Comparison of ENCODE assay signal across 2 fruit fly cellular contexts in genomic region chr3L:12643820-12644744, dm6.
A peak's percentile ranks its signal among the peaks of the same experiment; 100 is the strongest.
TF ChIP-seq lines count a peak whose summit lies in the region.

No protein-coding gene starts in this region.

TF ChIP-seq in whole organism, embryonic, 481 proteins besides CTCF, POLR2A, EP300 and RAD21 (continued from another document and continues in another):
- peak; percentile 5 for TF ChIP-seq caup (GFP tag; optimal IDR thresholded peaks at IDR 0.05; lab: Kevin White, UChicago; ENCODE audit: severe bottlenecking)
- peak; percentile 30 for TF ChIP-seq ind (GFP tag; optimal IDR thresholded peaks at IDR 0.05; lab: Kevin White, UChicago)
- peak; percentile 41; the same call in 1 of the 2 replicates for TF ChIP-seq CG10366 (GFP tag; IDR thresholded peaks at IDR 0.05; lab: Robert Waterston, UW)
- TF ChIP-seq Asciz (GFP tag; optimal IDR thresholded peaks at IDR 0.05; lab: Kevin White, UChicago) = peak; percentile 50
- TF ChIP-seq salm (tag; optimal IDR thresholded peaks at IDR 0.05; lab: Kevin White, UChicago) = peak; percentile 32
- TF ChIP-seq CG30403 (GFP tag; optimal IDR thresholded peaks at IDR 0.05; lab: Kevin White, UChicago) = peak; percentile 56
- peak; percentile 74 for TF ChIP-seq dmrt99B (tag; optimal IDR thresholded peaks at IDR 0.05; lab: Kevin White, UChicago)
- peak; percentile 62 for TF ChIP-seq zen (tag; optimal IDR thresholded peaks at IDR 0.05; lab: Kevin White, UChicago)
- TF ChIP-seq MTF-1 (GFP tag; optimal IDR thresholded peaks at IDR 0.05; lab: Kevin White, UChicago; ENCODE audit: borderline replicate concordance) = no peak
- TF ChIP-seq CG11247 (GFP tag; IDR thresholded peaks at IDR 0.05; lab: Robert Waterston, UW) = no peak
- TF ChIP-seq HLH3B (GFP tag; IDR thresholded peaks at IDR 0.05; lab: Robert Waterston, UW) = peak; percentile 46
- no peak for TF ChIP-seq da (GFP tag; optimal IDR thresholded peaks at IDR 0.05; lab: Kevin White, UChicago)
- TF ChIP-seq lab (GFP tag; optimal IDR thresholded peaks at IDR 0.05; lab: Kevin White, UChicago) = peak; percentile 32
- peak; percentile 26 for TF ChIP-seq CG30020 (tag; optimal IDR thresholded peaks at IDR 0.05; lab: Kevin White, UChicago)
- TF ChIP-seq CG7987 (GFP tag; optimal IDR thresholded peaks at IDR 0.05; lab: Kevin White, UChicago) = no peak
- TF ChIP-seq CG3407 (GFP tag; optimal IDR thresholded peaks at IDR 0.05; lab: Kevin White, UChicago) = peak; percentile 39
- TF ChIP-seq CG12104 (GFP tag; optimal IDR thresholded peaks at IDR 0.05; lab: Kevin White, UChicago) = peak; percentile 47
- TF ChIP-seq z (GFP tag; IDR thresholded peaks at IDR 0.05; lab: Robert Waterston, UW) = no peak
- peak; percentile 19 for TF ChIP-seq CG16815 (GFP tag; optimal IDR thresholded peaks at IDR 0.05; lab: Kevin White, UChicago)
- no peak for TF ChIP-seq CG8290 (GFP tag; optimal IDR thresholded peaks at IDR 0.05; lab: Kevin White, UChicago)
- no peak for TF ChIP-seq CG8290 (tag; optimal IDR thresholded peaks at IDR 0.05; lab: Kevin White, UChicago)
- TF ChIP-seq CG13296 (GFP tag; optimal IDR thresholded peaks at IDR 0.05; lab: Kevin White, UChicago) = peak; percentile 19
- peak; percentile 38 for TF ChIP-seq tin (GFP tag; optimal IDR thresholded peaks at IDR 0.05; lab: Kevin White, UChicago)
- peak; percentile 70 for TF ChIP-seq CG9727 (GFP tag; optimal IDR thresholded peaks at IDR 0.05; lab: Kevin White, UChicago)
- peak; percentile 87 for TF ChIP-seq grn (GFP tag; optimal IDR thresholded peaks at IDR 0.05; lab: Kevin White, UChicago)
- TF ChIP-seq CG13775 (GFP tag; optimal IDR thresholded peaks at IDR 0.05; lab: Kevin White, UChicago) = peak; percentile 25
- peak; percentile 44 for TF ChIP-seq Deaf1 (tag; optimal IDR thresholded peaks at IDR 0.05; lab: Kevin White, UChicago)
- TF ChIP-seq CG6689 (GFP tag; IDR thresholded peaks at IDR 0.05; lab: Robert Waterston, UW) = peak; percentile 31
- TF ChIP-seq croc (GFP tag; conservative IDR thresholded peaks at IDR 0.05; lab: Robert Waterston, UW) = peak; percentile 57; the same call in 1 of the 3 replicates
- TF ChIP-seq CG17328 (GFP tag; IDR thresholded peaks at IDR 0.05; lab: Robert Waterston, UW) = peak; percentile 40; the same call in 1 of the 2 replicates
- TF ChIP-seq CG4820 (GFP tag; optimal IDR thresholded peaks at IDR 0.05; lab: Kevin White, UChicago) = peak; percentile 59
- no peak for TF ChIP-seq emc (GFP tag; optimal IDR thresholded peaks at IDR 0.05; lab: Kevin White, UChicago)
- TF ChIP-seq CG1602 (GFP tag; optimal IDR thresholded peaks at IDR 0.05; lab: Kevin White, UChicago) = peak; percentile 38
- no peak for TF ChIP-seq Myb (GFP tag; optimal IDR thresholded peaks at IDR 0.05; lab: Kevin White, UChicago)
- TF ChIP-seq lola (GFP tag; optimal IDR thresholded peaks at IDR 0.05; lab: Kevin White, UChicago) = peak in 1 of 3 experiments; percentile 81
- TF ChIP-seq Blimp-1 (GFP tag; optimal IDR thresholded peaks at IDR 0.05; lab: Kevin White, UChicago) = peak; percentile 73
- peak; percentile 38; the same call in 1 of the 2 replicates for TF ChIP-seq ara (GFP tag; IDR thresholded peaks at IDR 0.05; lab: Robert Waterston, UW)
- TF ChIP-seq CG1792 (GFP tag; optimal IDR thresholded peaks at IDR 0.05; lab: Kevin White, UChicago) = no peak
- no peak for TF ChIP-seq kay (GFP tag; optimal IDR thresholded peaks at IDR 0.05; lab: Kevin White, UChicago)
- peak; percentile 24 for TF ChIP-seq CG1233 (GFP tag; optimal IDR thresholded peaks at IDR 0.05; lab: Kevin White, UChicago)
- no peak for TF ChIP-seq yki (optimal IDR thresholded peaks at IDR 0.05; lab: Kevin White, UChicago)
- TF ChIP-seq CG2875 (GFP tag; optimal IDR thresholded peaks at IDR 0.05; lab: Kevin White, UChicago) = peak; percentile 44
- TF ChIP-seq CG18599 (GFP tag; optimal IDR thresholded peaks at IDR 0.05; lab: Kevin White, UChicago) = no peak
- TF ChIP-seq Eip74EF (GFP tag; optimal IDR thresholded peaks at IDR 0.05; lab: Kevin White, UChicago) = peak in 1 of 2 experiments; percentile 63
- peak in 1 of 2 experiments; percentile 65 for TF ChIP-seq bsh (GFP tag; optimal IDR thresholded peaks at IDR 0.05; lab: Kevin White, UChicago)
- peak; percentile 8 for TF ChIP-seq sqz (GFP tag; optimal IDR thresholded peaks at IDR 0.05; lab: Kevin White, UChicago)
- peak; percentile 38 for TF ChIP-seq Six4 (GFP tag; optimal IDR thresholded peaks at IDR 0.05; lab: Kevin White, UChicago)
- TF ChIP-seq CG18764 (GFP tag; optimal IDR thresholded peaks at IDR 0.05; lab: Kevin White, UChicago) = peak; percentile 12
- TF ChIP-seq Nf-YB (GFP tag; optimal IDR thresholded peaks at IDR 0.05; lab: Kevin White, UChicago) = peak; percentile 87
- peak; percentile 49 for TF ChIP-seq CG17359 (tag; optimal IDR thresholded peaks at IDR 0.05; lab: Kevin White, UChicago)
- TF ChIP-seq abd-A (tag; optimal IDR thresholded peaks at IDR 0.05; lab: Kevin White, UChicago) = peak; percentile 81
- peak; percentile 71 for TF ChIP-seq trem (tag; optimal IDR thresholded peaks at IDR 0.05; lab: Kevin White, UChicago)
- TF ChIP-seq unpg (GFP tag; optimal IDR thresholded peaks at IDR 0.05; lab: Kevin White, UChicago) = peak; percentile 69
- TF ChIP-seq CG12391 (tag; optimal IDR thresholded peaks at IDR 0.05; lab: Kevin White, UChicago) = peak; percentile 65
- peak; percentile 42 for TF ChIP-seq NfI (GFP tag; optimal IDR thresholded peaks at IDR 0.05; lab: Kevin White, UChicago)
- TF ChIP-seq phol (tag; optimal IDR thresholded peaks at IDR 0.05; lab: Kevin White, UChicago) = peak; percentile 84
- no peak for TF ChIP-seq CG4282 (GFP tag; optimal IDR thresholded peaks at IDR 0.05; lab: Kevin White, UChicago)
- TF ChIP-seq CG15696 (tag; optimal IDR thresholded peaks at IDR 0.05; lab: Kevin White, UChicago) = peak; percentile 77
- peak; percentile 8 for TF ChIP-seq Med (GFP tag; lab: Kevin White, UChicago)
- peak; percentile 29 for TF ChIP-seq ewg (GFP tag; optimal IDR thresholded peaks at IDR 0.05; lab: Kevin White, UChicago)
- peak; percentile 54; the same call in 2 of the 3 replicates for TF ChIP-seq tgo (GFP tag; IDR thresholded peaks at IDR 0.05; lab: Robert Waterston, UW)
- TF ChIP-seq CkIIα-i1 (GFP tag; IDR thresholded peaks at IDR 0.05; lab: Robert Waterston, UW) = no peak
- TF ChIP-seq CG15269 (tag; optimal IDR thresholded peaks at IDR 0.05; lab: Kevin White, UChicago) = peak; percentile 45
- TF ChIP-seq Nf-YC (tag; optimal IDR thresholded peaks at IDR 0.05; lab: Kevin White, UChicago) = peak; percentile 48
- no peak for TF ChIP-seq stc (GFP tag; IDR thresholded peaks at IDR 0.05; lab: Robert Waterston, UW)

TF ChIP-seq in whole organism, prepupa, 60 proteins besides CTCF, POLR2A, EP300 and RAD21 (continued from another document):
- no peak for TF ChIP-seq CG8632 (GFP tag; optimal IDR thresholded peaks at IDR 0.05; lab: Kevin White, UChicago)
- TF ChIP-seq Hr39 (GFP tag; optimal IDR thresholded peaks at IDR 0.05; lab: Kevin White, UChicago) = peak; percentile 38
- TF ChIP-seq CG11294 (GFP tag; IDR thresholded peaks at IDR 0.05; lab: Robert Waterston, UW) = no peak
- peak; percentile 38 for TF ChIP-seq cyc (GFP tag; optimal IDR thresholded peaks at IDR 0.05; lab: Kevin White, UChicago)
- TF ChIP-seq CG3919 (GFP tag; optimal IDR thresholded peaks at IDR 0.05; lab: Kevin White, UChicago) = peak; percentile 37
- TF ChIP-seq CG34406 (GFP tag; optimal IDR thresholded peaks at IDR 0.05; lab: Kevin White, UChicago) = peak; percentile 37
- peak; percentile 40 for TF ChIP-seq topi (GFP tag; optimal IDR thresholded peaks at IDR 0.05; lab: Kevin White, UChicago)
- no peak for TF ChIP-seq CG7368 (GFP tag; optimal IDR thresholded peaks at IDR 0.05; lab: Kevin White, UChicago)
- no peak for TF ChIP-seq CG16779 (tag; optimal IDR thresholded peaks at IDR 0.05; lab: Kevin White, UChicago)
- TF ChIP-seq spab (GFP tag; optimal IDR thresholded peaks at IDR 0.05; lab: Kevin White, UChicago) = no peak
- TF ChIP-seq CG8119 (GFP tag; IDR thresholded peaks at IDR 0.05; lab: Robert Waterston, UW) = no peak
- no peak for TF ChIP-seq Sox102F (GFP tag; optimal IDR thresholded peaks at IDR 0.05; lab: Kevin White, UChicago)
- peak; percentile 37 for TF ChIP-seq Met (GFP tag; optimal IDR thresholded peaks at IDR 0.05; lab: Kevin White, UChicago)
- TF ChIP-seq Gug (GFP tag; IDR thresholded peaks at IDR 0.05; lab: Robert Waterston, UW) = no peak
- TF ChIP-seq Eip78C (GFP tag; lab: Kevin White, UChicago) = peak; percentile 66
- no peak for TF ChIP-seq vri (GFP tag; optimal IDR thresholded peaks at IDR 0.05; lab: Kevin White, UChicago)
- TF ChIP-seq CG10631 (GFP tag; optimal IDR thresholded peaks at IDR 0.05; lab: Kevin White, UChicago) = no peak
- no peak for TF ChIP-seq OdsH (GFP tag; optimal IDR thresholded peaks at IDR 0.05; lab: Kevin White, UChicago)
- TF ChIP-seq dsx (GFP tag; optimal IDR thresholded peaks at IDR 0.05; lab: Kevin White, UChicago; ENCODE audit: poor library complexity, severe bottlenecking) = peak; percentile 22
- no peak for TF ChIP-seq ss (GFP tag; optimal IDR thresholded peaks at IDR 0.05; lab: Kevin White, UChicago)
- no peak for TF ChIP-seq CG1621 (tag; optimal IDR thresholded peaks at IDR 0.05; lab: Kevin White, UChicago)
- TF ChIP-seq pdm3 (GFP tag; optimal IDR thresholded peaks at IDR 0.05; lab: Kevin White, UChicago) = peak; percentile 5
- TF ChIP-seq Eip93F (GFP tag; optimal IDR thresholded peaks at IDR 0.05; lab: Kevin White, UChicago) = no peak
- TF ChIP-seq achi (GFP tag; optimal IDR thresholded peaks at IDR 0.05; lab: Kevin White, UChicago) = peak; percentile 18
- TF ChIP-seq fd85E (GFP tag; optimal IDR thresholded peaks at IDR 0.05; lab: Kevin White, UChicago) = no peak
- TF ChIP-seq salr (GFP tag; optimal IDR thresholded peaks at IDR 0.05; lab: Kevin White, UChicago) = no peak
- TF ChIP-seq Sox15 (GFP tag; optimal IDR thresholded peaks at IDR 0.05; lab: Kevin White, UChicago) = peak; percentile 24
- no peak for TF ChIP-seq CG9139 (GFP tag; optimal IDR thresholded peaks at IDR 0.05; lab: Kevin White, UChicago)
- TF ChIP-seq Blimp-1 (GFP tag; optimal IDR thresholded peaks at IDR 0.05; lab: Kevin White, UChicago) = peak; percentile 27
- peak; percentile 57 for TF ChIP-seq svp (GFP tag; lab: Kevin White, UChicago)
- TF ChIP-seq Lpt (GFP tag; optimal IDR thresholded peaks at IDR 0.05; lab: Kevin White, UChicago) = no peak
- TF ChIP-seq dac (GFP tag; optimal IDR thresholded peaks at IDR 0.05; lab: Kevin White, UChicago) = no peak
- no peak for TF ChIP-seq Eip75B (GFP tag; optimal IDR thresholded peaks at IDR 0.05; lab: Kevin White, UChicago)
- no peak for TF ChIP-seq acj6 (GFP tag; optimal IDR thresholded peaks at IDR 0.05; lab: Kevin White, UChicago)
- TF ChIP-seq CG15336 (GFP tag; IDR thresholded peaks at IDR 0.05; lab: Robert Waterston, UW) = no peak
TF ChIP-seq in whole organism, prepupa: peak in this region for 22.
